Fruit fly (Drosophila melanogaster): ENCODE results near the gene CG13101.

The CG13101 gene

dm6 chr2L:8959001-8959461 lies 25.6 kb downstream of the CG13101 start, which contains the start of gene CG31886 (continued):
- TF ChIP-seq Spps (tag; optimal IDR thresholded peaks at IDR 0.05) (no peak), sna (GFP tag; IDR thresholded peaks at IDR 0.05; ENCODE audit: partially characterized antibody) (no peak), zen (tag; optimal IDR thresholded peaks at IDR 0.05) (peak; percentile 6), CG13123 (GFP tag; optimal IDR thresholded peaks at IDR 0.05) (no peak), mld (GFP tag; IDR thresholded peaks at IDR 0.05; ENCODE audit: partially characterized antibody) (no peak), CG1602 (GFP tag; optimal IDR thresholded peaks at IDR 0.05) (no peak), CG15011 (GFP tag; optimal IDR thresholded peaks at IDR 0.05) (no peak), MESR4 (GFP tag; optimal IDR thresholded peaks at IDR 0.05) (no peak), CG8290 (GFP tag; optimal IDR thresholded peaks at IDR 0.05) (no peak), CG8290 (tag; optimal IDR thresholded peaks at IDR 0.05) (no peak), CG4424 (GFP tag; optimal IDR thresholded peaks at IDR 0.05) (peak; percentile 27), CG11247 (GFP tag; IDR thresholded peaks at IDR 0.05) (no peak), chn (GFP tag; optimal IDR thresholded peaks at IDR 0.05) (no peak), vfl (GFP tag; optimal IDR thresholded peaks at IDR 0.05) (no peak), CG7372 (GFP tag; IDR thresholded peaks at IDR 0.05) (peak; percentile 28; the same call in 1 of the 2 replicates), Lpt (GFP tag; optimal IDR thresholded peaks at IDR 0.05) (no peak), CG11093 (GFP tag; IDR thresholded peaks at IDR 0.05) (no peak), Bteb2 (GFP tag; optimal IDR thresholded peaks at IDR 0.05) (no peak), sqz (GFP tag; optimal IDR thresholded peaks at IDR 0.05) (no peak), ap (GFP tag; IDR thresholded peaks at IDR 0.05) (0 out of 2 replicates have a peak, but pooled peaks have one; percentile 14), phol (tag; optimal IDR thresholded peaks at IDR 0.05) (no peak), Nf-YA (GFP tag; IDR thresholded peaks at IDR 0.05) (no peak), gem (tag; optimal IDR thresholded peaks at IDR 0.05) (peak; percentile 55), Doc3 (GFP tag; IDR thresholded peaks at IDR 0.05; ENCODE audit: partially characterized antibody) (no peak), CG9727 (GFP tag; optimal IDR thresholded peaks at IDR 0.05) (peak; percentile 30), btn (GFP tag; optimal IDR thresholded peaks at IDR 0.05) (no peak), Blimp-1 (GFP tag; optimal IDR thresholded peaks at IDR 0.05) (peak; percentile 29), hbn (GFP tag; IDR thresholded peaks at IDR 0.05; ENCODE audit: partially characterized antibody) (no peak), prd (optimal IDR thresholded peaks at IDR 0.05) (no peak), prd (GFP tag; IDR thresholded peaks at IDR 0.05) (no peak; the same call in 2 of the 3 replicates), fd64A (GFP tag; optimal IDR thresholded peaks at IDR 0.05) (no peak), Fer1 (GFP tag; optimal IDR thresholded peaks at IDR 0.05) (no peak), Scr (GFP tag; IDR thresholded peaks at IDR 0.05; ENCODE audit: partially characterized antibody) (no peak), TFAM (GFP tag; optimal IDR thresholded peaks at IDR 0.05) (no peak), Usf (GFP tag; optimal IDR thresholded peaks at IDR 0.05) (no peak), her (GFP tag; optimal IDR thresholded peaks at IDR 0.05) (no peak), z (GFP tag; IDR thresholded peaks at IDR 0.05) (no peak)

- peak; percentile 93 for TF ChIP-seq CG11085 (GFP tag; IDR thresholded peaks at IDR 0.05)
- peak; percentile 93 for TF ChIP-seq tin (GFP tag; optimal IDR thresholded peaks at IDR 0.05)
- TF ChIP-seq so (GFP tag; IDR thresholded peaks at IDR 0.05) = peak; percentile 99
- peak; percentile 72 for TF ChIP-seq sug (tag; optimal IDR thresholded peaks at IDR 0.05)
- peak; percentile 90 for TF ChIP-seq CG2202 (tag; optimal IDR thresholded peaks at IDR 0.05)
- TF ChIP-seq ase (GFP tag; IDR thresholded peaks at IDR 0.05) = peak; percentile 96
- no peak; the same call in 1 of the 2 replicates for TF ChIP-seq tna (GFP tag; IDR thresholded peaks at IDR 0.05; ENCODE audit: partially characterized antibody)
- TF ChIP-seq stwl (tag; optimal IDR thresholded peaks at IDR 0.05) = peak; percentile 83
- peak; percentile 89 for TF ChIP-seq CHES-1-like (GFP tag; optimal IDR thresholded peaks at IDR 0.05)
- peak; percentile 68 for TF ChIP-seq CG34376 (GFP tag; optimal IDR thresholded peaks at IDR 0.05)
- peak; percentile 91 for TF ChIP-seq ind (GFP tag; optimal IDR thresholded peaks at IDR 0.05)
- peak; percentile 85 for TF ChIP-seq CG4707 (GFP tag; optimal IDR thresholded peaks at IDR 0.05)
- TF ChIP-seq CG12769 (tag; optimal IDR thresholded peaks at IDR 0.05) = peak; percentile 88
- TF ChIP-seq CG3163 (GFP tag; optimal IDR thresholded peaks at IDR 0.05) = peak; percentile 99
- peak; percentile 70 for TF ChIP-seq wek (GFP tag; optimal IDR thresholded peaks at IDR 0.05)
- peak; percentile 56 for TF ChIP-seq pzg (GFP tag; optimal IDR thresholded peaks at IDR 0.05)
- TF ChIP-seq h (optimal IDR thresholded peaks at IDR 0.05) = no peak
Observed at dm6 chr2L:8958046-8958497, 26.6 kb downstream of the CG13101 start.
